Fruit fly (Drosophila melanogaster): ENCODE measurements around the gene smog.

dm6 chr2L:4810044-4810609 lies 42.5 kb upstream of the smog start:
- TF ChIP-seq Sox102F (GFP tag; optimal IDR thresholded peaks at IDR 0.05), result peak; percentile 25
- TF ChIP-seq CG15336 (GFP tag; IDR thresholded peaks at IDR 0.05), result peak; percentile 46; the same call in 1 of the 2 replicates
- no peak for TF ChIP-seq CG8319 (GFP tag; optimal IDR thresholded peaks at IDR 0.05)
- TF ChIP-seq Gug (GFP tag; IDR thresholded peaks at IDR 0.05), result no peak
- TF ChIP-seq svp (GFP tag), result peak; percentile 67
- no peak for TF ChIP-seq fkh (GFP tag; optimal IDR thresholded peaks at IDR 0.05)
- TF ChIP-seq achi (GFP tag; optimal IDR thresholded peaks at IDR 0.05), result no peak
- TF ChIP-seq OdsH (GFP tag; optimal IDR thresholded peaks at IDR 0.05), result peak; percentile 11
- TF ChIP-seq CG16779 (tag; optimal IDR thresholded peaks at IDR 0.05), result no peak
- no peak for TF ChIP-seq CG10669 (GFP tag; optimal IDR thresholded peaks at IDR 0.05)
- no peak for TF ChIP-seq spab (GFP tag; optimal IDR thresholded peaks at IDR 0.05)
- peak; percentile 26 for TF ChIP-seq CG7368 (GFP tag; optimal IDR thresholded peaks at IDR 0.05)
- TF ChIP-seq CG6854 (GFP tag; optimal IDR thresholded peaks at IDR 0.05), result peak; percentile 79

Data from whole organism, prepupa.